Fruit fly (Drosophila melanogaster) whole organism, embryonic: ENCODE data around the gene CG15337.

Experiments used
- Abd-B ChIP-seq: fragments of 200-800 bp; sonication (Bioruptor generic); optimal IDR thresholded peaks from 2 replicates; lab custom pipeline; 2018; ENCODE audit warnings: missing biosample characterization, mild to moderate bottlenecking, missing genetic modification characterization, moderate library complexity
- CG15073 ChIP-seq: fragments of 200-800 bp; sonication (Bioruptor generic); optimal IDR thresholded peaks from 2 replicates; lab custom pipeline; 2016; ENCODE audit warnings: missing biosample characterization, missing genetic modification characterization
- CG32767 ChIP-seq: fragments of 200-800 bp; sonication (Bioruptor generic); IDR thresholded peaks from 2 replicates; pipeline ENCODE4 v1.3.6; 2022; ENCODE audit warnings: missing biosample characterization, missing genetic modification characterization
- CG4730 ChIP-seq: fragments of 200-800 bp; sonication (Bioruptor generic); IDR thresholded peaks from 2 replicates; pipeline ENCODE4 v1.3.6; 2022; ENCODE audit warnings: missing biosample characterization, missing genetic modification characterization
- Six4 ChIP-seq: fragments of 200-800 bp; sonication (Bioruptor generic); optimal IDR thresholded peaks from 2 replicates; lab custom pipeline; 2016; ENCODE audit warnings: missing biosample characterization, missing genetic modification characterization
- ato ChIP-seq: fragments of 200-800 bp; sonication (Bioruptor generic); IDR thresholded peaks from 2 replicates; pipeline ENCODE4 v1.3.6; 2022; ENCODE audit warnings: missing biosample characterization, missing genetic modification characterization; ENCODE audit not compliant: partially characterized antibody
- ewg ChIP-seq: fragments of 200-800 bp; sonication (Bioruptor generic); optimal IDR thresholded peaks from 3 replicates; lab custom pipeline; 2017; ENCODE audit warnings: mild to moderate bottlenecking, missing biosample characterization, missing genetic modification reagents, missing genetic modification characterization
- ham ChIP-seq: fragments of 200-800 bp; sonication (Bioruptor generic); IDR thresholded peaks from 2 replicates; pipeline ENCODE4 v1.3.6; 2022; ENCODE audit warnings: missing biosample characterization, missing genetic modification characterization
- pan ChIP-seq, 4 experiments: fragments of >200 bp in 3 of 4; fragments of 200-800 bp in 1 of 4; sonication (Bioruptor generic) in 1 of 4; optimal IDR thresholded peaks in 3 of 4; IDR thresholded peaks in 1 of 4; 2 replicates each; pipeline versions ENCODE4 v1.3.6 to Lab custom; 2017 to 2022; ENCODE audit warnings: missing biosample characterization in 2 of 4, missing genetic modification characterization in 2 of 4, mixed read lengths in 1 of 4
- slou ChIP-seq: fragments of 200-800 bp; sonication (Bioruptor generic); optimal IDR thresholded peaks from 3 replicates; lab custom pipeline; 2016; ENCODE audit warnings: missing biosample characterization, missing genetic modification characterization

- TF ChIP-seq pan (optimal IDR thresholded peaks at IDR 0.05; lab: Kevin White, UChicago), result no peak
- no peak for TF ChIP-seq pan (GFP tag; optimal IDR thresholded peaks at IDR 0.05 in 1 of 2, IDR thresholded peaks at IDR 0.05 in 1 of 2)
- no peak for TF ChIP-seq ato (GFP tag; lab: Robert Waterston, UW)
- TF ChIP-seq CG15073 (GFP tag; lab: Kevin White, UChicago), result no peak
- no peak for TF ChIP-seq Six4 (GFP tag; lab: Kevin White, UChicago)
- TF ChIP-seq CG4730, result no peak
- TF ChIP-seq slou, result no peak
- no peak for TF ChIP-seq ham
- TF ChIP-seq CG32767 (GFP tag; lab: Robert Waterston, UW), result no peak
- TF ChIP-seq Abd-B (GFP tag; lab: Kevin White, UChicago), result no peak
- no peak for TF ChIP-seq ewg (GFP tag; lab: Kevin White, UChicago)
Measured at dm6 chrX:8163452-8163851, 3.6 kb downstream of the CG15337 start.
